Worm (Caenorhabditis elegans): ENCODE data around the gene ced-10.

- TF ChIP-seq ZK546.5 (tag; optimal IDR thresholded peaks at IDR 0.05) (no peak), madf-9 (GFP tag; conservative IDR thresholded peaks at IDR 0.05) (no peak)
Measured at ce11 chrIV:3467128-3467527, 42.2 kb downstream of the ced-10 start, which contains the start of gene F58E2.3.
